Fruit fly (Drosophila melanogaster) whole organism, adult: ENCODE measurements around the gene CG31103.

Source experiments
- CG7101 ChIP-seq: fragments of 200-800 bp; sonication (Bioruptor generic); optimal IDR thresholded peaks from 2 replicates; lab custom pipeline; 2018; ENCODE audit warnings: missing biosample characterization, mild to moderate bottlenecking, missing genetic modification characterization, moderate library complexity
- pad ChIP-seq: fragments of 200-800 bp; sonication (Bioruptor generic); optimal IDR thresholded peaks from 3 replicates; lab custom pipeline; 2017; ENCODE audit warnings: missing biosample characterization, missing genetic modification characterization, mild to moderate bottlenecking, moderate library complexity, missing genetic modification reagents
- toe ChIP-seq: fragments of 200-800 bp; sonication (Bioruptor generic); optimal IDR thresholded peaks from 2 replicates; lab custom pipeline; 2016; ENCODE audit warnings: missing biosample characterization, missing genetic modification characterization

DNA sequence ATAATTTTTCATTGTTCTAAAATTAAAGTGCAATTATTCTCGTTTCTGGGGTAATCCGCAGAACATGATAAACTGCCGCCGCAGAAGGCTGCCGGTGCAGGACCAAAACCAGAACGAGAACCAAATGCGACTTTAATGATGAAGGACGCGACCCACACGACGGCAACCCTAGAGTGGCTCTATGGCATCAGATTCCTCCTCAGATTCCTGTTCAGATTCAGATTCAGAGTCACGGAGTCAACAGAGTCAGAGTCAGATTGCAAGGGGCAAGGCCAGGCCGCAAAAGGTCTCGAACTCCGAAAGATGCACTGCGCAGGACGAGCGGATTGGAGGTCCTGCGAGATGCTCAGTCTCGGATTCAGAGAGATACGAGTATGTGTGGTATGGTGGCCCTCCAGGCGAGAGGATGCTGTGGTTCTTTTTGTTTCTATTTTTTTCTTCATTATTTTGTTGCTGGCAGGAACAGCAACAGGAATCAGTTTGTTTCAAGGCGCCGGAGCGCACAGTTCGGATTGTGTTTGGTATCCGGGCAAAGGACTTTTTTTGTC lies 19.7 kb upstream of the CG31103 start, which contains the start of gene CG13654:
- TF ChIP-seq CG7101 (tag; lab: Kevin White, UChicago): no peak
- TF ChIP-seq toe (GFP tag; lab: Kevin White, UChicago): no peak
- TF ChIP-seq pad (GFP tag; lab: Kevin White, UChicago): no peak
